Fruit fly (Drosophila melanogaster): Measurements from ENCODE around the gene Fit1.

Gene Fit1

dm6 chr3L:4122185-4122767, 18.9 kb downstream of the Fit1 start, which contains the start of gene Chd64:
Gene Chd64 (minus strand): TSS chr3L:4122388.
- TF ChIP-seq tj (GFP tag; optimal IDR thresholded peaks at IDR 0.05) (peak; percentile 56), Crg-1 (GFP tag; optimal IDR thresholded peaks at IDR 0.05) (peak; percentile 75), CG14711 (tag; optimal IDR thresholded peaks at IDR 0.05) (peak; percentile 55), bab1 (GFP tag; optimal IDR thresholded peaks at IDR 0.05) (peak; percentile 80), CG7101 (tag; optimal IDR thresholded peaks at IDR 0.05) (peak; percentile 83), cic (GFP tag; optimal IDR thresholded peaks at IDR 0.05) (peak; percentile 90), kay (GFP tag; ENCODE audit: borderline replicate concordance) (peak; percentile 96), Mnt (GFP tag; optimal IDR thresholded peaks at IDR 0.05) (peak; percentile 68), CG33017 (tag; optimal IDR thresholded peaks at IDR 0.05) (peak; percentile 78), CG7045 (GFP tag; optimal IDR thresholded peaks at IDR 0.05) (peak; percentile 53), ovo (GFP tag; optimal IDR thresholded peaks at IDR 0.05) (peak; percentile 55), Clk (GFP tag; optimal IDR thresholded peaks at IDR 0.05) (peak; percentile 1), CG5204 (GFP tag; optimal IDR thresholded peaks at IDR 0.05) (no peak), toe (GFP tag; optimal IDR thresholded peaks at IDR 0.05) (no peak), CG1620 (GFP tag; optimal IDR thresholded peaks at IDR 0.05) (peak; percentile 45), CG11617 (GFP tag; optimal IDR thresholded peaks at IDR 0.05) (peak; percentile 25), Hr96 (GFP tag; optimal IDR thresholded peaks at IDR 0.05) (peak; percentile 72), CG12768 (GFP tag; optimal IDR thresholded peaks at IDR 0.05) (peak; percentile 84), cnc (optimal IDR thresholded peaks at IDR 0.05) (no peak), pad (GFP tag; optimal IDR thresholded peaks at IDR 0.05) (peak; percentile 59)

- TF ChIP-seq CG11617 (GFP tag; optimal IDR thresholded peaks at IDR 0.05) (no peak), bab1 (GFP tag; optimal IDR thresholded peaks at IDR 0.05) (no peak), Mnt (GFP tag; optimal IDR thresholded peaks at IDR 0.05) (no peak), CG7101 (tag; optimal IDR thresholded peaks at IDR 0.05) (no peak), cic (GFP tag; optimal IDR thresholded peaks at IDR 0.05) (no peak), Clk (GFP tag; optimal IDR thresholded peaks at IDR 0.05) (no peak), CG33017 (tag; optimal IDR thresholded peaks at IDR 0.05) (no peak), CG5204 (GFP tag; optimal IDR thresholded peaks at IDR 0.05) (no peak), toe (GFP tag; optimal IDR thresholded peaks at IDR 0.05) (no peak), CG7045 (GFP tag; optimal IDR thresholded peaks at IDR 0.05) (no peak), kay (GFP tag; ENCODE audit: borderline replicate concordance) (no peak), cnc (optimal IDR thresholded peaks at IDR 0.05) (no peak), ovo (GFP tag; optimal IDR thresholded peaks at IDR 0.05) (no peak), tj (GFP tag; optimal IDR thresholded peaks at IDR 0.05) (no peak), CG1620 (GFP tag; optimal IDR thresholded peaks at IDR 0.05) (no peak), Hr96 (GFP tag; optimal IDR thresholded peaks at IDR 0.05) (no peak), Crg-1 (GFP tag; optimal IDR thresholded peaks at IDR 0.05) (no peak), pad (GFP tag; optimal IDR thresholded peaks at IDR 0.05) (no peak)
Observed at dm6 chr3L:4125709-4126108, 22.3 kb downstream of the Fit1 start.

- TF ChIP-seq Crg-1 (GFP tag; optimal IDR thresholded peaks at IDR 0.05) (no peak), pad (GFP tag; optimal IDR thresholded peaks at IDR 0.05) (no peak), CG7101 (tag; optimal IDR thresholded peaks at IDR 0.05) (no peak), CG1620 (GFP tag; optimal IDR thresholded peaks at IDR 0.05) (no peak), CG14711 (tag; optimal IDR thresholded peaks at IDR 0.05) (no peak), Hr96 (GFP tag; optimal IDR thresholded peaks at IDR 0.05) (no peak), bab1 (GFP tag; optimal IDR thresholded peaks at IDR 0.05) (no peak)
Observed at dm6 chr3L:4128579-4128978, 25.2 kb downstream of the Fit1 start.

DNA sequence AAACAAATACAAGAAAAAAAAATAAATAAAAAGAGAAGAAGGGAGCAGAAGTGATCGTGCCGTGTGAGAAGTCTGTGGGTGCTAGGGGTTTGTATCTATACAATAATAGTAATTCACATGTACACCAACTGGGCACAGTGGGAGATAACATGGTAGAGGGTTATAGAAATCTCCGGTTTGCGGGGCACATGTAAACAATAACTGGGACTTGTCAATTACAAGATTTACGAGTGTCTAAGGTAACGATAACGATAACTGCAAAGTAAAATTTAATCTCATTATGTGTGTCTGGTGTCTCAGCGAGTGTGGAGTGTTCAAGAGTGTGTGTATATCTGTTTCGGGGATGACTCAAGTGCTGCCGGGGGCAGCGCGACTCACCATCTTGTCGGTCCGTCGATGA, 27.4 kb downstream of the Fit1 start:
- TF ChIP-seq cic (GFP tag; optimal IDR thresholded peaks at IDR 0.05) (peak; percentile 88), Mnt (GFP tag; optimal IDR thresholded peaks at IDR 0.05) (peak; percentile 54), CG12768 (GFP tag; optimal IDR thresholded peaks at IDR 0.05) (no peak)

DNA sequence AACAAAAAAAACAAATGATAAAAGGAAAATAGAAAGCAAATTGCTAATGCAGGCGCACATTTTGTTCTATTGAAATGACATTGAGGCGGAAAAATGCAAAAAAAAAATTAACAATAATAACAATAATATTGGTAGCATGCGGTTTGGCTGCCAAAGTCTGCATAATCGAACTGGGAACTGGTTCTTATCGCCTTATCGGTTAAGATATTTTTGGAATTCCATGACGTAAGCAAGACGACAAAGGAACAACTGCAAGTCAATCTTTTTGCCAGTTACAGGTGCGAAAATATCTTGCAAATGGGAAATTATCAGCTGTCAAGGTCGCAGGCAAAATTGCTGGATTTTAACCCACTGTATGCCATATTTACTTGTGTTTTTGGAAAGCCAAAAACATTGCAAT, 29.2 kb downstream of the Fit1 start:
- TF ChIP-seq CG12768 (GFP tag; optimal IDR thresholded peaks at IDR 0.05) (peak; percentile 22), CG5204 (GFP tag; optimal IDR thresholded peaks at IDR 0.05) (no peak)

DNA sequence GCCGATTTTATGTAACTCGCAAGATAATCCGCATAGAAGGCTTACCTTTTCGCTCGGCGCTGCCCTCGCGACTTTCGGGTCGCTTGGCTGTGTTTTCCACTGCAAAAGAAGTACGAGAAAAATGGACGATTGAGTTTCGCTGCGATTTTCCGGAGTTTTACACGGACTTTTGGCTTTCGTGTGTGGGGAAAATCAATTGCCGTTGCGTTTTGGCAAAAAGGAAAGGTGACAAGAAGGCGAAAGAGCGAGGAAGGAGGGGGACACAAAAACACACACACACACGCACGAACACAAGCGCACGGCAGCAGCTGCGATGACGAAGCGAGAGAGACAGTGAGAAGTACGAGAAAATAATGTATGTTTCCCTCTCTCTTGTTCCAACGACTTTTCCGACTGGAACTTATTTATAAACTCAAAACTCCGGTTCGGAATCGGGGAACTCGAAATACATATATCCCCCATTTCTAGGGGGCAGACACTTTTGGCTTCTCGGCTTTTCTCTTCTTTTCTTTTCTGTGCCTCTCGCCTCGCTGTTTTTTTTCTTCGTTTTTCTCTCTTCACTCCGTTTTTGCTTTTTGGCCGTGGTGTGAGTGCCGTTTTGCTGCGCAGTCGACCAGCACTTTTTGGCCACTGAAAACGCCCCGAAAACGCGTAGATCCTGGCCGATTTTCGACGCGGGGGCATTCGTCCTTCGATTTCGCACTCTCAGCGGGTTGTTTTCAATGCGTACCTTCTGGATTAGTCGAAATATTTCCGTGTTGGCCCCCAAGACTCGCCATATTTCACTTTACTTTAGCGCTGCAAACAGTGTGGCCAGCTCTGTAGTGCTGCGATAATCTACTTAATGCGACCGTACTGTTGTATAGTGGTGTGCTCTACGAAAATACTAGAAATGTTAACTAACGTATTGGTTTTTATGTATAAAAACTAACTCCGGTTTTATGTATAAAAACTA, 30.6 kb downstream of the Fit1 start, which contains the start of gene ens:
Gene ens (minus strand): TSS at position 827 of the 955 bp plus-strand sequence.
- TF ChIP-seq CG7101 (tag; optimal IDR thresholded peaks at IDR 0.05) (peak; percentile 17), CG12768 (GFP tag; optimal IDR thresholded peaks at IDR 0.05) (no peak), cic (GFP tag; optimal IDR thresholded peaks at IDR 0.05) (peak; percentile 18), pad (GFP tag; optimal IDR thresholded peaks at IDR 0.05) (peak; percentile 68), bab1 (GFP tag; optimal IDR thresholded peaks at IDR 0.05) (peak; percentile 61), Mnt (GFP tag; optimal IDR thresholded peaks at IDR 0.05) (no peak), Hr96 (GFP tag; optimal IDR thresholded peaks at IDR 0.05) (no peak), tj (GFP tag; optimal IDR thresholded peaks at IDR 0.05) (peak; percentile 15)
